Fruit fly (Drosophila melanogaster): ENCODE data around the gene CG10163.

The CG10163 gene

dm6 chr3L:6217806-6218205 is 40.8 kb downstream of the CG10163 start, which contains the start of gene LanA (continued):
- TF ChIP-seq D (optimal IDR thresholded peaks at IDR 0.05) (no peak), D (GFP tag; optimal IDR thresholded peaks at IDR 0.05) (no peak), HLHmδ (GFP tag; optimal IDR thresholded peaks at IDR 0.05) (peak; percentile 75), CG7357 (GFP tag; IDR thresholded peaks at IDR 0.05) (no peak), ap (GFP tag; IDR thresholded peaks at IDR 0.05) (no peak), lilli (GFP tag; optimal IDR thresholded peaks at IDR 0.05) (no peak), knrl (GFP tag; IDR thresholded peaks at IDR 0.05; ENCODE audit: partially characterized antibody) (no peak), pita (GFP tag; optimal IDR thresholded peaks at IDR 0.05) (no peak), toy (GFP tag; IDR thresholded peaks at IDR 0.05) (no peak), pb (GFP tag; optimal IDR thresholded peaks at IDR 0.05) (no peak), ems (GFP tag; optimal IDR thresholded peaks at IDR 0.05) (no peak), CG10267 (tag; optimal IDR thresholded peaks at IDR 0.05) (no peak), CG2678 (tag; optimal IDR thresholded peaks at IDR 0.05) (no peak), chif (GFP tag; optimal IDR thresholded peaks at IDR 0.05) (no peak), so (GFP tag; IDR thresholded peaks at IDR 0.05) (peak; percentile 56; the same call in 2 of the 3 replicates), CG6689 (GFP tag; IDR thresholded peaks at IDR 0.05) (no peak), Camta (GFP tag; optimal IDR thresholded peaks at IDR 0.05) (no peak), otp (GFP tag; IDR thresholded peaks at IDR 0.05) (peak; percentile 31; the same call in 1 of the 3 replicates), Six4 (GFP tag; optimal IDR thresholded peaks at IDR 0.05) (no peak), Ets65A (GFP tag) (no peak), Dp (GFP tag; optimal IDR thresholded peaks at IDR 0.05) (no peak), Lim3 (GFP tag; IDR thresholded peaks at IDR 0.05) (no peak), tna (GFP tag; IDR thresholded peaks at IDR 0.05; ENCODE audit: partially characterized antibody) (no peak), z (GFP tag; IDR thresholded peaks at IDR 0.05) (peak; percentile 28; the same call in 1 of the 3 replicates), Rx (GFP tag; IDR thresholded peaks at IDR 0.05) (no peak), Gug (GFP tag; IDR thresholded peaks at IDR 0.05) (no peak), CG10147 (GFP tag; optimal IDR thresholded peaks at IDR 0.05) (no peak), bbx (GFP tag; IDR thresholded peaks at IDR 0.05; ENCODE audit: partially characterized antibody) (peak; percentile 61), CG10366 (GFP tag; IDR thresholded peaks at IDR 0.05) (no peak), CG9727 (GFP tag; optimal IDR thresholded peaks at IDR 0.05) (no peak), Meics (GFP tag; optimal IDR thresholded peaks at IDR 0.05) (no peak), her (GFP tag; optimal IDR thresholded peaks at IDR 0.05) (peak; percentile 45), gem (tag; optimal IDR thresholded peaks at IDR 0.05) (no peak), CG6272 (GFP tag; IDR thresholded peaks at IDR 0.05) (no peak), CG11695 (GFP tag; IDR thresholded peaks at IDR 0.05) (no peak), Sry-β (GFP tag; optimal IDR thresholded peaks at IDR 0.05) (no peak), Dfd (GFP tag; optimal IDR thresholded peaks at IDR 0.05) (no peak), CG6854 (GFP tag; optimal IDR thresholded peaks at IDR 0.05) (no peak), CG2129 (GFP tag; IDR thresholded peaks at IDR 0.05; ENCODE audit: partially characterized antibody) (no peak), CG6791 (GFP tag; IDR thresholded peaks at IDR 0.05; ENCODE audit: partially characterized antibody) (peak; percentile 52; the same call in 1 of the 3 replicates), CG11398 (GFP tag; optimal IDR thresholded peaks at IDR 0.05) (peak; percentile 47), dati (GFP tag; IDR thresholded peaks at IDR 0.05) (no peak), hb (GFP tag; IDR thresholded peaks at IDR 0.05; ENCODE audit: partially characterized antibody) (no peak), CG13424 (tag; optimal IDR thresholded peaks at IDR 0.05) (no peak), kni (GFP tag; optimal IDR thresholded peaks at IDR 0.05) (no peak), NC2α (GFP tag; optimal IDR thresholded peaks at IDR 0.05) (no peak), CkIIα-i1 (GFP tag; IDR thresholded peaks at IDR 0.05) (no peak), CG34224 (GFP tag; IDR thresholded peaks at IDR 0.05; ENCODE audit: partially characterized antibody) (no peak), CG32532 (GFP tag; IDR thresholded peaks at IDR 0.05) (peak; percentile 27; the same call in 1 of the 2 replicates), CG2889 (GFP tag; IDR thresholded peaks at IDR 0.05) (no peak), lbe (GFP tag; optimal IDR thresholded peaks at IDR 0.05) (no peak), YL-1 (GFP tag; optimal IDR thresholded peaks at IDR 0.05) (no peak)
